Fruit fly (Drosophila melanogaster) whole organism, embryonic: ENCODE measurements around the gene CG15365.

Source experiments
- Atf6 ChIP-seq: fragments of 200-800 bp; sonication (Bioruptor generic); IDR thresholded peaks from 2 replicates; pipeline ENCODE4 v1.3.6; 2022; ENCODE audit warnings: missing biosample characterization, missing genetic modification characterization
- CG10979 ChIP-seq: fragments of 200-800 bp; sonication (Bioruptor generic); optimal IDR thresholded peaks from 2 replicates; lab custom pipeline; 2018; ENCODE audit warnings: missing biosample characterization, mild to moderate bottlenecking, missing genetic modification characterization, moderate library complexity
- CG12071 ChIP-seq: fragments of 200-800 bp; sonication (Bioruptor generic); optimal IDR thresholded peaks from 3 replicates; lab custom pipeline; 2018; ENCODE audit warnings: missing biosample characterization, mild to moderate bottlenecking, missing genetic modification characterization
- CG13123 ChIP-seq: fragments of 200-800 bp; sonication (Bioruptor generic); optimal IDR thresholded peaks from 2 replicates; lab custom pipeline; 2016; ENCODE audit warnings: missing biosample characterization, missing genetic modification characterization
- CG14441 ChIP-seq: fragments of 200-800 bp; sonication (Bioruptor generic); IDR thresholded peaks from 2 replicates; pipeline ENCODE4 v1.3.6; 2022; ENCODE audit warnings: missing biosample characterization, missing genetic modification characterization
- CG1603 ChIP-seq: fragments of 200-800 bp; sonication (Bioruptor generic); optimal IDR thresholded peaks from 2 replicates; lab custom pipeline; 2019; ENCODE audit warnings: missing biosample characterization, mild to moderate bottlenecking, missing genetic modification characterization, moderate library complexity
- CG16813 ChIP-seq: fragments of 200-800 bp; sonication (Bioruptor generic); IDR thresholded peaks from 3 replicates; pipeline ENCODE4 v1.3.6; 2022; ENCODE audit warnings: missing biosample characterization, missing genetic modification characterization; ENCODE audit not compliant: partially characterized antibody
- CG3281 ChIP-seq: fragments of 200-800 bp; sonication (Bioruptor generic); optimal IDR thresholded peaks from 3 replicates; lab custom pipeline; 2017; ENCODE audit warnings: missing biosample characterization, mild to moderate bottlenecking, missing genetic modification characterization
- CG42726 ChIP-seq: fragments of 200-800 bp; sonication (Bioruptor generic); IDR thresholded peaks from 2 replicates; pipeline ENCODE4 v1.3.6; 2022; ENCODE audit warnings: missing biosample characterization, missing genetic modification characterization; ENCODE audit not compliant: partially characterized antibody
- CG5953 ChIP-seq: fragments of 200-800 bp; sonication (Bioruptor generic); IDR thresholded peaks from 2 replicates; pipeline ENCODE4 v1.3.6; 2022; ENCODE audit warnings: missing biosample characterization, missing genetic modification characterization
- CG6765 ChIP-seq: fragments of 200-800 bp; sonication (Bioruptor generic); optimal IDR thresholded peaks from 3 replicates; lab custom pipeline; 2017; ENCODE audit warnings: missing biosample characterization, mild to moderate bottlenecking, missing genetic modification characterization
- CG7372 ChIP-seq: fragments of 200-800 bp; sonication (Bioruptor generic); IDR thresholded peaks from 2 replicates; pipeline ENCODE4 v1.3.6; 2022; ENCODE audit warnings: missing biosample characterization, missing genetic modification characterization
- CG7839 ChIP-seq: fragments of 200-800 bp; sonication (Bioruptor generic); optimal IDR thresholded peaks from 3 replicates; lab custom pipeline; 2018; ENCODE audit warnings: missing biosample characterization, mild to moderate bottlenecking, missing genetic modification characterization, moderate library complexity
- CG8290 ChIP-seq, 3 experiments: fragments of 200-800 bp; sonication (Bioruptor generic); optimal IDR thresholded peaks; 2 replicates each; lab custom pipeline; 2016 to 2019; ENCODE audit warnings: missing biosample characterization in 3 of 3, missing genetic modification characterization in 3 of 3, mild to moderate bottlenecking in 2 of 3, moderate library complexity in 1 of 3
- CoRest ChIP-seq: fragments of 200-800 bp; sonication (Bioruptor generic); optimal IDR thresholded peaks from 3 replicates; lab custom pipeline; 2018; ENCODE audit warnings: missing biosample characterization, mild to moderate bottlenecking, missing genetic modification characterization, moderate library complexity
- Dfd ChIP-seq, 2 experiments: fragments of >200 bp; optimal IDR thresholded peaks; 2 replicates each; lab custom pipeline; 2017; ENCODE audit warnings: missing biosample characterization in 2 of 2, missing genetic modification characterization in 2 of 2
- E2f2 ChIP-seq: fragments of 200-800 bp; sonication (Bioruptor generic); IDR thresholded peaks from 2 replicates; pipeline ENCODE4 v1.3.6; 2022; ENCODE audit warnings: missing biosample characterization, missing genetic modification characterization
- HLH3B ChIP-seq: fragments of 200-800 bp; sonication (Bioruptor generic); IDR thresholded peaks from 2 replicates; pipeline ENCODE4 v1.3.6; 2022; ENCODE audit warnings: missing biosample characterization, missing genetic modification characterization
- HmgD ChIP-seq: fragments of 200-800 bp; sonication (Bioruptor generic); optimal IDR thresholded peaks from 3 replicates; lab custom pipeline; 2016; ENCODE audit warnings: missing biosample characterization, missing genetic modification characterization
- Hr51 ChIP-seq, 2 experiments: fragments of 200-800 bp; sonication (Bioruptor generic); optimal IDR thresholded peaks; 2 replicates in 1 of 2; 3 replicates in 1 of 2; lab custom pipeline; 2016 to 2018; ENCODE audit warnings: missing biosample characterization in 2 of 2, missing genetic modification characterization in 2 of 2, mild to moderate bottlenecking in 1 of 2, moderate library complexity in 1 of 2
- Lim3 ChIP-seq: fragments of 200-800 bp; sonication (Bioruptor generic); IDR thresholded peaks from 2 replicates; pipeline ENCODE4 v1.3.6; 2022; ENCODE audit warnings: missing biosample characterization, missing genetic modification characterization
- Meics ChIP-seq: fragments of 200-800 bp; sonication (Bioruptor generic); optimal IDR thresholded peaks from 2 replicates; lab custom pipeline; 2017; ENCODE audit warnings: missing biosample characterization, mild to moderate bottlenecking, missing genetic modification characterization
- Oli ChIP-seq: fragments of 200-800 bp; sonication (Bioruptor generic); optimal IDR thresholded peaks from 2 replicates; lab custom pipeline; 2018; ENCODE audit warnings: missing biosample characterization, mild to moderate bottlenecking, missing genetic modification characterization, moderate library complexity
- Ptx1 ChIP-seq: fragments of 200-800 bp; sonication (Bioruptor generic); IDR thresholded peaks from 2 replicates; pipeline ENCODE4 v1.3.6; 2022; ENCODE audit warnings: missing biosample characterization, missing genetic modification characterization
- Rfx ChIP-seq: fragments of 200-800 bp; sonication (Bioruptor generic); IDR thresholded peaks from 2 replicates; pipeline ENCODE4 v1.3.6; 2022; ENCODE audit warnings: missing biosample characterization, missing genetic modification characterization
- YL-1 ChIP-seq: fragments of 200-800 bp; sonication (Bioruptor generic); optimal IDR thresholded peaks from 3 replicates; lab custom pipeline; 2017; ENCODE audit warnings: missing biosample characterization, mild to moderate bottlenecking, missing genetic modification characterization
- az2 ChIP-seq: fragments of 200-800 bp; sonication (Bioruptor generic); optimal IDR thresholded peaks from 3 replicates; lab custom pipeline; 2016; ENCODE audit warnings: missing biosample characterization, missing genetic modification characterization
- caup ChIP-seq: fragments of 200-800 bp; sonication (Bioruptor generic); optimal IDR thresholded peaks from 3 replicates; lab custom pipeline; 2017; ENCODE audit warnings: missing biosample characterization, mild to moderate bottlenecking, missing genetic modification characterization, moderate library complexity; ENCODE audit not compliant: severe bottlenecking
- crol ChIP-seq: fragments of 200-800 bp; sonication (Bioruptor generic); IDR thresholded peaks from 2 replicates; pipeline ENCODE4 v1.3.6; 2022; ENCODE audit warnings: missing biosample characterization, missing genetic modification characterization
- dmrt99B ChIP-seq: fragments of 200-800 bp; sonication (Bioruptor generic); optimal IDR thresholded peaks from 2 replicates; lab custom pipeline; 2018; ENCODE audit warnings: missing biosample characterization, mild to moderate bottlenecking, missing genetic modification characterization, moderate library complexity
- esg ChIP-seq: fragments of 200-800 bp; sonication (Bioruptor generic); conservative IDR thresholded peaks from 2 replicates; pipeline ENCODE4 v1.3.6; 2022; ENCODE audit warnings: missing biosample characterization, missing genetic modification characterization
- exex ChIP-seq: fragments of 200-800 bp; sonication (Bioruptor generic); optimal IDR thresholded peaks from 4 replicates; lab custom pipeline; 2018; ENCODE audit warnings: missing biosample characterization, mild to moderate bottlenecking, missing genetic modification characterization, moderate library complexity
- grau ChIP-seq: fragments of 200-800 bp; optimal IDR thresholded peaks from 3 replicates; lab custom pipeline; 2019; ENCODE audit warnings: missing biosample characterization, mild to moderate bottlenecking, missing genetic modification characterization, moderate library complexity
- gsb-n ChIP-seq: fragments of 200-800 bp; sonication (Bioruptor generic); optimal IDR thresholded peaks from 3 replicates; lab custom pipeline; 2018; ENCODE audit warnings: missing biosample characterization, mild to moderate bottlenecking, missing genetic modification characterization
- gt ChIP-seq: fragments of 200-800 bp; sonication (Bioruptor generic); IDR thresholded peaks from 2 replicates; pipeline ENCODE4 v1.3.6; 2022; ENCODE audit warnings: missing biosample characterization, missing genetic modification characterization
- ken ChIP-seq: fragments of 200-800 bp; sonication (Bioruptor generic); IDR thresholded peaks from 3 replicates; pipeline ENCODE4 v1.3.6; 2022; ENCODE audit warnings: missing biosample characterization, missing genetic modification characterization
- kni ChIP-seq: fragments of 200-800 bp; sonication (Bioruptor generic); optimal IDR thresholded peaks from 3 replicates; lab custom pipeline; 2017; ENCODE audit warnings: mild to moderate bottlenecking, missing biosample characterization, missing genetic modification reagents, missing genetic modification characterization
- lmd ChIP-seq: fragments of 200-800 bp; sonication (Bioruptor generic); IDR thresholded peaks from 2 replicates; pipeline ENCODE4 v1.3.6; 2022; ENCODE audit warnings: missing biosample characterization, missing genetic modification characterization
- luna ChIP-seq: fragments of 200-800 bp; sonication (Bioruptor generic); optimal IDR thresholded peaks from 2 replicates; lab custom pipeline; 2016; ENCODE audit warnings: missing biosample characterization, missing genetic modification characterization
- nom ChIP-seq: fragments of 200-800 bp; sonication (Bioruptor generic); optimal IDR thresholded peaks from 2 replicates; lab custom pipeline; 2017; ENCODE audit warnings: missing biosample characterization, missing genetic modification characterization, mild to moderate bottlenecking, moderate library complexity, missing genetic modification reagents
- org-1 ChIP-seq: fragments of 200-800 bp; sonication (Bioruptor generic); optimal IDR thresholded peaks from 2 replicates; lab custom pipeline; 2017; ENCODE audit warnings: missing biosample characterization, missing genetic modification characterization
- ro ChIP-seq: fragments of 200-800 bp; sonication (Bioruptor generic); IDR thresholded peaks from 2 replicates; pipeline ENCODE4 v1.3.6; 2022; ENCODE audit warnings: missing biosample characterization, missing genetic modification characterization
- slbo ChIP-seq: fragments of 200-800 bp; sonication (Bioruptor generic); IDR thresholded peaks from 2 replicates; pipeline ENCODE4 v1.3.6; 2022; ENCODE audit warnings: missing biosample characterization, missing genetic modification characterization
- so ChIP-seq: fragments of 200-800 bp; sonication (Bioruptor generic); IDR thresholded peaks from 3 replicates; pipeline ENCODE4 v1.3.6; 2022; ENCODE audit warnings: missing biosample characterization, missing genetic modification characterization
- tgo ChIP-seq: fragments of 200-800 bp; sonication (Bioruptor generic); IDR thresholded peaks from 3 replicates; pipeline ENCODE4 v1.3.6; 2022; ENCODE audit warnings: missing biosample characterization, missing genetic modification characterization
- toy ChIP-seq: fragments of 200-800 bp; sonication (Bioruptor generic); IDR thresholded peaks from 2 replicates; pipeline ENCODE4 v1.3.6; 2022; ENCODE audit warnings: missing biosample characterization, missing genetic modification characterization
- vfl ChIP-seq: fragments of 200-800 bp; sonication (Bioruptor generic); optimal IDR thresholded peaks from 2 replicates; lab custom pipeline; 2016; ENCODE audit warnings: missing biosample characterization, missing genetic modification characterization
- wek ChIP-seq: fragments of 200-800 bp; sonication (Bioruptor generic); optimal IDR thresholded peaks from 3 replicates; lab custom pipeline; 2018; ENCODE audit warnings: missing biosample characterization, mild to moderate bottlenecking, missing genetic modification characterization, moderate library complexity
- z ChIP-seq: fragments of 200-800 bp; sonication (Bioruptor generic); IDR thresholded peaks from 3 replicates; pipeline ENCODE4 v1.3.6; 2022; ENCODE audit warnings: missing biosample characterization, missing genetic modification characterization

CG15365 gene

DNA sequence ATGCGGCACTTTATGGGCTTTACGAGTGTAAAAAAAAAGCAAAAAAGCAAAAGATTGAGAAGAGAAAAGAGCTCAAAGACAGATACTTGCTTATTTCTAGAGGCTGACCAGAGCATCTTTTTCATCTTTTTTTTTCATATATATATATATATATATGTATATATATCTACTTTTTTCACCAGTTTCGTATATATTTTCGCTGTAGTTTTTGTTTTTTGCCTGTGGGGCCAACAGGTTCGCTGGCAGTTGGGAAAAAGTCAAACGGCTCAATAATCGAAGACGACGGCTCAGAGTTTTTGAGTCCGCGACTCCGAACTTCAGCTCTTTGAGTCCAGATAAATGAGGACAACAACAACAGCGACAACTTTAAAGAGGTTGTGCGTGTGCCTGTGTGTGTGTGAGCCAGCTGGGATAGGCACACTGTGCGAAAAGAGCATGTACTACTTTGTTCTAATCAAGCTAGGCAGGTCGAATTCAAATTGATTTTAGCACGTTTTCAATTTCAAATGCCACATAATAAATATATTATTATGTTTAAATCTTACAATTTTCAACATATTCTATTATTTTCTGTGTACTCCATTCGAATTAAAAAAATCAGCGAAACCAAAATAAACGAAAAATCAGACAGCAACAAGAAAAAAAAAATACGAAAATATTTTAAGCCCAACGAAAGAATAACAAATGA, 837 bp downstream of the CG15365 start (continued):
- TF ChIP-seq Ptx1 (GFP tag; lab: Robert Waterston, UW) (peak; percentile 61), CG42726 (GFP tag; lab: Robert Waterston, UW) (no peak), wek (GFP tag; lab: Kevin White, UChicago) (no peak), E2f2 (GFP tag; lab: Robert Waterston, UW) (no peak), vfl (no peak), Hr51 (GFP tag; optimal IDR thresholded peaks at IDR 0.05; lab: Kevin White, UChicago) (peak in 1 of 2 experiments; percentile 43), toy (GFP tag; lab: Robert Waterston, UW) (no peak), Atf6 (GFP tag; lab: Robert Waterston, UW) (peak; percentile 31; the same call in 1 of the 2 replicates), CG13123 (no peak), lmd (GFP tag; lab: Robert Waterston, UW) (peak; percentile 27; the same call in 1 of the 2 replicates), CG8290 (GFP tag; optimal IDR thresholded peaks at IDR 0.05; lab: Kevin White, UChicago) (no peak), CG8290 (tag; optimal IDR thresholded peaks at IDR 0.05; lab: Kevin White, UChicago) (peak in 1 of 2 experiments; percentile 3), CG7839 (tag; lab: Kevin White, UChicago) (peak; percentile 48), luna (GFP tag; lab: Kevin White, UChicago) (no peak), CG3281 (GFP tag; lab: Kevin White, UChicago) (peak; percentile 9), CG12071 (GFP tag; lab: Kevin White, UChicago) (no peak), nom (GFP tag; lab: Kevin White, UChicago) (peak; percentile 63), Dfd (GFP tag; optimal IDR thresholded peaks at IDR 0.05; lab: Kevin White, UChicago) (no peak), Rfx (GFP tag; lab: Robert Waterston, UW) (peak; percentile 58), dmrt99B (tag; lab: Kevin White, UChicago) (peak; percentile 47), so (no peak), tgo (peak; percentile 45; the same call in 1 of the 3 replicates), Meics (GFP tag; lab: Kevin White, UChicago) (peak; percentile 10), CG10979 (peak; percentile 34), org-1 (no peak), caup (peak; percentile 17), az2 (GFP tag; lab: Kevin White, UChicago) (peak; percentile 19), exex (tag; lab: Kevin White, UChicago) (no peak), YL-1 (GFP tag; lab: Kevin White, UChicago) (no peak), kni (no peak), CG5953 (GFP tag; lab: Robert Waterston, UW) (0 out of 2 replicates have a peak, but pooled peaks have one; percentile 8), crol (GFP tag; lab: Robert Waterston, UW) (no peak), HLH3B (GFP tag; lab: Robert Waterston, UW) (peak; percentile 45; the same call in 1 of the 2 replicates), HmgD (GFP tag; lab: Kevin White, UChicago) (no peak), grau (peak; percentile 29), CG14441 (GFP tag; lab: Robert Waterston, UW) (peak; percentile 47; the same call in 1 of the 2 replicates), gsb-n (no peak), CoRest (peak; percentile 3), CG7372 (GFP tag; lab: Robert Waterston, UW) (no peak), CG1603 (peak; percentile 6), esg (no peak), gt (no peak), z (GFP tag; lab: Robert Waterston, UW) (0 out of 3 replicates have a peak, but pooled peaks have one; percentile 13), CG16813 (GFP tag; lab: Robert Waterston, UW) (no peak), Oli (tag; lab: Kevin White, UChicago) (peak; percentile 35), ro (GFP tag; lab: Robert Waterston, UW) (no peak), slbo (peak; percentile 56), ken (GFP tag; lab: Robert Waterston, UW) (no peak; the same call in 2 of the 3 replicates), Lim3 (GFP tag; lab: Robert Waterston, UW) (no peak), CG6765 (GFP tag; lab: Kevin White, UChicago) (no peak)
